Worm (Caenorhabditis elegans) whole organism, late embryonic: ENCODE results near the gene clec-161.

Source experiments
- ama-1 ChIP-seq: fragments of 150-350 bp; optimal IDR thresholded peaks from 2 replicates; lab custom pipeline; 2014
- ceh-30 ChIP-seq: fragments of 150-350 bp; optimal IDR thresholded peaks from 2 replicates; lab custom pipeline; 2014; ENCODE audit warnings: missing biosample characterization, missing genetic modification characterization
- lin-11 ChIP-seq: fragments of 200-800 bp; sonication (Bioruptor generic); optimal IDR thresholded peaks from 2 replicates; lab custom pipeline; 2018; ENCODE audit warnings: mild to moderate bottlenecking, missing genetic modification characterization, missing compliant biosample characterization

- TF ChIP-seq ama-1 (lab: Kevin White, UChicago) (no peak), ceh-30 (tag; lab: Kevin White, UChicago) (no peak), lin-11 (tag; lab: Kevin White, UChicago) (no peak)
These were observed 11.6 kb upstream of the clec-161 start for ce11 chrIII:9620148-9620547.
